Worm (Caenorhabditis elegans): ENCODE results near the gene ttr-25.

ttr-25 gene

ce11 chrV:18585102-18585501 is 28.6 kb downstream of the ttr-25 start:
- TF ChIP-seq unc-62 (GFP tag; optimal IDR thresholded peaks at IDR 0.05 in 1 of 2), result peak in 1 of 2 experiments; percentile 97
- no peak for TF ChIP-seq unc-62 (tag; optimal IDR thresholded peaks at IDR 0.05)
- TF ChIP-seq ztf-7 (tag; optimal IDR thresholded peaks at IDR 0.05), result no peak
- TF ChIP-seq ztf-11 (tag; optimal IDR thresholded peaks at IDR 0.05), result no peak

- no peak for TF ChIP-seq aly-2 (tag; optimal IDR thresholded peaks at IDR 0.05)
- peak in 1 of 2 experiments; percentile 87 for TF ChIP-seq unc-62 (GFP tag; optimal IDR thresholded peaks at IDR 0.05 in 1 of 2)
- TF ChIP-seq unc-62 (tag; optimal IDR thresholded peaks at IDR 0.05), result no peak
- TF ChIP-seq dpl-1 (GFP tag; optimal IDR thresholded peaks at IDR 0.05), result no peak
- TF ChIP-seq saeg-2 (GFP tag; IDR thresholded peaks at IDR 0.05), result no peak
- TF ChIP-seq F37D6.2 (tag; optimal IDR thresholded peaks at IDR 0.05), result no peak
Observed at ce11 chrV:18586954-18587353, 30.4 kb downstream of the ttr-25 start.

- TF ChIP-seq lin-13 (GFP tag; optimal IDR thresholded peaks at IDR 0.05) (no peak), F37D6.2 (tag; optimal IDR thresholded peaks at IDR 0.05) (no peak), egl-43 (GFP tag; IDR thresholded peaks at IDR 0.05) (no peak), lir-3 (tag; optimal IDR thresholded peaks at IDR 0.05) (no peak), duxl-1 (tag; optimal IDR thresholded peaks at IDR 0.05; ENCODE audit: poor library complexity) (no peak), zip-2 (tag; optimal IDR thresholded peaks at IDR 0.05) (no peak), F44E2.7 (GFP tag; IDR thresholded peaks at IDR 0.05) (no peak), saeg-2 (GFP tag; IDR thresholded peaks at IDR 0.05) (no peak), Y5F2A.4 (GFP tag; optimal IDR thresholded peaks at IDR 0.05) (no peak), zfp-3 (GFP tag; conservative IDR thresholded peaks at IDR 0.05) (no peak), nhr-41 (GFP tag; IDR thresholded peaks at IDR 0.05) (no peak), T26A8.4 (GFP tag; IDR thresholded peaks at IDR 0.05) (no peak)
Observed at ce11 chrV:18587936-18588335, 31.4 kb downstream of the ttr-25 start.

- TF ChIP-seq aha-1 (tag) (peak; percentile 71), nhr-10 (tag; optimal IDR thresholded peaks at IDR 0.05) (no peak), nhr-102 (tag; optimal IDR thresholded peaks at IDR 0.05) (no peak)
Observed at ce11 chrV:18589585-18589984, 33.1 kb downstream of the ttr-25 start.

- TF ChIP-seq lin-13 (GFP tag; optimal IDR thresholded peaks at IDR 0.05) (no peak), dmd-9 (GFP tag; IDR thresholded peaks at IDR 0.05) (no peak), php-3 (GFP tag; IDR thresholded peaks at IDR 0.05) (no peak), hmg-1.1 (GFP tag; IDR thresholded peaks at IDR 0.05) (no peak), daf-12 (tag; optimal IDR thresholded peaks at IDR 0.05) (no peak), tra-1 (GFP tag; IDR thresholded peaks at IDR 0.05) (no peak), zip-11 (GFP tag; IDR thresholded peaks at IDR 0.05) (no peak), cey-2 (tag; optimal IDR thresholded peaks at IDR 0.05; ENCODE audit: borderline replicate concordance, insufficient read depth) (no peak), pha-4 (GFP tag; IDR thresholded peaks at IDR 0.05) (no peak), pha-4 (tag; optimal IDR thresholded peaks at IDR 0.05) (no peak), ceh-20 (GFP tag; IDR thresholded peaks at IDR 0.05) (no peak), rbr-2 (tag; optimal IDR thresholded peaks at IDR 0.05) (no peak), aly-2 (tag; optimal IDR thresholded peaks at IDR 0.05) (no peak), fos-1 (tag; optimal IDR thresholded peaks at IDR 0.05) (no peak), gei-8 (GFP tag; optimal IDR thresholded peaks at IDR 0.05) (no peak), egl-43 (GFP tag; IDR thresholded peaks at IDR 0.05) (no peak), lim-7 (GFP tag; IDR thresholded peaks at IDR 0.05) (no peak), unc-39 (tag; optimal IDR thresholded peaks at IDR 0.05) (no peak)
Observed at ce11 chrV:18592448-18592847, 35.9 kb downstream of the ttr-25 start, which contains the start of gene grdn-1. Gene grdn-1, plus strand, starts transcription at chrV:18592748.

Measured in whole organism, L4 larva.